Fruit fly (Drosophila melanogaster): ENCODE data around the gene CanA-14F.

- TF ChIP-seq ato (GFP tag; IDR thresholded peaks at IDR 0.05; ENCODE audit: partially characterized antibody) (no peak), dysf (GFP tag; IDR thresholded peaks at IDR 0.05) (no peak)
These were observed 3.2 kb downstream of the CanA-14F start for dm6 chrX:16583730-16584129.
